Worm (Caenorhabditis elegans) whole organism, L2 larva: ENCODE results near the gene F52C12.6.

ENCODE experiments used
- egl-27 ChIP-seq: sonication (generic microtip); optimal IDR thresholded peaks from 3 replicates; lab custom pipeline; 2017; ENCODE audit warnings: missing biosample characterization, missing genetic modification reagents, missing genetic modification characterization
- fos-1 ChIP-seq: fragments of 150-350 bp; optimal IDR thresholded peaks from 2 replicates; lab custom pipeline; 2014; ENCODE audit warnings: missing biosample characterization, missing genetic modification characterization
- mdl-1 ChIP-seq, 2 experiments: fragments of 150-350 bp in 1 of 2; sonication (generic microtip) in 1 of 2; optimal IDR thresholded peaks; 2 replicates each; lab custom pipeline; 2017; ENCODE audit warnings: missing biosample characterization in 2 of 2, missing genetic modification characterization in 2 of 2

ce11 chrIV:1997762-1998161, 41.3 kb downstream of the F52C12.6 start:
- TF ChIP-seq fos-1 (tag; lab: Kevin White, UChicago) (no peak), egl-27 (tag; lab: Kevin White, UChicago) (no peak), mdl-1 (tag; optimal IDR thresholded peaks at IDR 0.05; lab: Kevin White, UChicago) (no peak)
